Fruit fly (Drosophila melanogaster) whole organism, prepupa: ENCODE measurements around the gene CG44002.

Experiments used
- CG32006 ChIP-seq: fragments of 200-800 bp; sonication (Bioruptor generic); optimal IDR thresholded peaks from 3 replicates; lab custom pipeline; 2017; ENCODE audit warnings: missing biosample characterization, mild to moderate bottlenecking, missing genetic modification characterization
- CG34406 ChIP-seq: fragments of 200-800 bp; sonication (Bioruptor generic); optimal IDR thresholded peaks from 3 replicates; lab custom pipeline; 2016; ENCODE audit warnings: missing biosample characterization, missing genetic modification characterization
- CG6163 ChIP-seq: fragments of 200-800 bp; sonication (Bioruptor generic); IDR thresholded peaks from 3 replicates; pipeline ENCODE4 v1.3.6; 2022; ENCODE audit warnings: missing biosample characterization, missing genetic modification characterization
- CG7368 ChIP-seq: fragments of 200-800 bp; sonication (Bioruptor generic); optimal IDR thresholded peaks from 3 replicates; lab custom pipeline; 2016; ENCODE audit warnings: missing biosample characterization, missing genetic modification characterization
- Eip78C ChIP-seq: fragments of 200-800 bp; sonication (Bioruptor generic); peaks from one replicate; lab custom pipeline; 2016; ENCODE audit warnings: missing biosample characterization, missing genetic modification characterization
- Ets21C ChIP-seq: fragments of 200-800 bp; sonication (Bioruptor generic); optimal IDR thresholded peaks from 3 replicates; lab custom pipeline; 2016; ENCODE audit warnings: missing biosample characterization, missing genetic modification characterization
- Hr39 ChIP-seq: fragments of 200-800 bp; sonication (Bioruptor generic); optimal IDR thresholded peaks from 2 replicates; lab custom pipeline; 2016; ENCODE audit warnings: missing biosample characterization, missing genetic modification characterization
- Sox15 ChIP-seq: fragments of 200-800 bp; sonication (Bioruptor generic); optimal IDR thresholded peaks from 3 replicates; lab custom pipeline; 2016; ENCODE audit warnings: missing biosample characterization, missing genetic modification characterization
- acj6 ChIP-seq: fragments of 200-800 bp; sonication (Bioruptor generic); optimal IDR thresholded peaks from 3 replicates; lab custom pipeline; 2016; ENCODE audit warnings: missing biosample characterization, missing genetic modification characterization
- eg ChIP-seq: fragments of 200-800 bp; sonication (Bioruptor generic); IDR thresholded peaks from 3 replicates; pipeline ENCODE4 v1.3.6; 2022; ENCODE audit warnings: missing biosample characterization, missing genetic modification characterization
- esn ChIP-seq: fragments of 200-800 bp; sonication (Bioruptor generic); optimal IDR thresholded peaks from 2 replicates; lab custom pipeline; 2016; ENCODE audit warnings: missing biosample characterization, mild to moderate bottlenecking, missing genetic modification characterization, moderate library complexity
- lz ChIP-seq: fragments of 200-800 bp; sonication (Bioruptor generic); optimal IDR thresholded peaks from 3 replicates; lab custom pipeline; 2016; ENCODE audit warnings: missing biosample characterization, missing genetic modification characterization

DNA sequence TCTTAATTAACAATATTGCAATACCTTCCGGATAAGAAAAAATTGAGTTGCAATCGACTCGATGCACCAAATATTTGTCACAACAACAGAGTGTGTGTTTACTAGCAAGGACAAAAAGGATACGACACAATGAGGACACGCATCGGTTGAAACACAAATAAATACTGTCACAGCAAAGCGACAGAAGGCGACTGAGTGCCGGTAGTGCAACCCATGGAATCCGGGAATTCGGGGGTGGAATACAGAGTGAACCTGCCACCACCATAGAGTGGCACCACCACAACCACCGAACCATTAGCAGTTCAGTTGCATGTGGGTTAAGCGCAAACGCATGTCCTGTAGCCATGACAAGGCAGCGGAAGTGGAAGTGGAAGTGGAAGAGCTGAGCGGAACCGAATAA, 40.5 kb downstream of the CG44002 start:
- TF ChIP-seq CG6163 (GFP tag; lab: Robert Waterston, UW) (no peak), acj6 (no peak), Hr39 (no peak), Ets21C (GFP tag; lab: Kevin White, UChicago) (no peak), esn (no peak), Sox15 (no peak), eg (no peak), CG32006 (GFP tag; lab: Kevin White, UChicago) (no peak), Eip78C (GFP tag; lab: Kevin White, UChicago) (no peak), lz (no peak), CG34406 (GFP tag; lab: Kevin White, UChicago) (no peak), CG7368 (GFP tag; lab: Kevin White, UChicago) (no peak)
